Worm (Caenorhabditis elegans): Measurements from ENCODE around the gene ags-3.

DNA sequence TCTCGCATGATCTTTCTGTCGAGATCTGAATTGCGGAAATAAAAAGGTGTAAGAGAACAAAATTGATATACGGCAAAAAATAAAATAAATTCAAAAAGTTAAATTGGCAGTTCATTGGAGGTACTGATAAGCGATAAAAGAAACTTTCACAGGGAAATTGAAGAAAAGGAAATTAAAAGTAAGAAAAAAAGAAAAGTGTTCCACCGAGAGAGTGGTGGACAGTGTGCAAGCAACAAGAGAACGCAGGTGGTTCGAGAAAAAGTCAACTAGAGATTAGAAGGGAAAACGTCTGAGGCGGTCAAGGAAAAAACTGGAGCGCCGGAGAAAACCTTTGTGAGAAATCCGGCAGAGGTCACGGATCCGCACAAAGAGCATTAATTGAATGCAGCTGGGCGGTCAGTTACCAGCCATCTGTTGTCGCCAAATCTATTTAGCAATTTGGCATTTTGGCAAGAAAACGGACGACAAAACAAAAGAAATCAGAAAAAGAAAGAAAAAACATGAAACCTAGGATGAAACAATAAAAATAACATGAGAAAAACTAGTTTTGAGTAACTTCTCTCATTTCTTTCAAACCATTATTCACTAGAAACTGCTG lies 59.9 kb downstream of the ags-3 start, which contains the start of gene mtm-5:
- TF ChIP-seq nhr-12 (tag; optimal IDR thresholded peaks at IDR 0.05) (no peak), xbp-1 (tag; optimal IDR thresholded peaks at IDR 0.05) (no peak), lsy-2 (tag; optimal IDR thresholded peaks at IDR 0.05) (no peak), nhr-19 (GFP tag; conservative IDR thresholded peaks at IDR 0.05) (no peak)

Measured in whole organism, L1 larva.